Fruit fly (Drosophila melanogaster): ENCODE data around the gene CG15370.
A peak's percentile ranks its signal among the peaks of the same experiment; 100 is the strongest.

Gene CG15370

dm6 chrX:9200234-9200633, 25.0 kb upstream of the CG15370 start (continued):
- TF ChIP-seq CG34376 (GFP tag; optimal IDR thresholded peaks at IDR 0.05) (peak; percentile 70), Hey (tag; optimal IDR thresholded peaks at IDR 0.05) (peak; percentile 0), tna (GFP tag; IDR thresholded peaks at IDR 0.05; ENCODE audit: partially characterized antibody) (peak; percentile 12; the same call in 1 of the 2 replicates), bcd (GFP tag; optimal IDR thresholded peaks at IDR 0.05) (no peak), Doc2 (GFP tag; IDR thresholded peaks at IDR 0.05) (no peak)

dm6 chrX:9201080-9201479, 24.2 kb upstream of the CG15370 start:
- TF ChIP-seq CG3281 (GFP tag; optimal IDR thresholded peaks at IDR 0.05) = peak; percentile 7
- no peak for TF ChIP-seq Hmr (GFP tag; optimal IDR thresholded peaks at IDR 0.05)
- no peak for TF ChIP-seq CG8089 (GFP tag; optimal IDR thresholded peaks at IDR 0.05)
- TF ChIP-seq CG13296 (GFP tag; optimal IDR thresholded peaks at IDR 0.05) = peak; percentile 13
- TF ChIP-seq disco-r (GFP tag; optimal IDR thresholded peaks at IDR 0.05) = no peak
- TF ChIP-seq CG2199 (GFP tag; IDR thresholded peaks at IDR 0.05) = 0 out of 3 replicates have a peak, but pooled peaks have one; percentile 45
- TF ChIP-seq Hsf (GFP tag; optimal IDR thresholded peaks at IDR 0.05) = no peak
- TF ChIP-seq fru (optimal IDR thresholded peaks at IDR 0.05) = no peak
- TF ChIP-seq CG34376 (GFP tag; optimal IDR thresholded peaks at IDR 0.05) = peak; percentile 86
- TF ChIP-seq exex (tag; optimal IDR thresholded peaks at IDR 0.05) = peak; percentile 85
- TF ChIP-seq Dbx (GFP tag; IDR thresholded peaks at IDR 0.05) = no peak
- no peak for TF ChIP-seq ERR (GFP tag; optimal IDR thresholded peaks at IDR 0.05)
- peak; percentile 11 for TF ChIP-seq caup (GFP tag; optimal IDR thresholded peaks at IDR 0.05; ENCODE audit: severe bottlenecking)
- TF ChIP-seq ind (GFP tag; optimal IDR thresholded peaks at IDR 0.05) = no peak
- peak; percentile 19 for TF ChIP-seq CG15514 (GFP tag; optimal IDR thresholded peaks at IDR 0.05)
- no peak for TF ChIP-seq B-H1 (GFP tag; IDR thresholded peaks at IDR 0.05)
- no peak for TF ChIP-seq ATbp (GFP tag; optimal IDR thresholded peaks at IDR 0.05)
- TF ChIP-seq CG8478 (optimal IDR thresholded peaks at IDR 0.05) = no peak
- peak; percentile 31 for TF ChIP-seq gro (GFP tag; optimal IDR thresholded peaks at IDR 0.05)
- no peak for TF ChIP-seq zfh2 (GFP tag; optimal IDR thresholded peaks at IDR 0.05)
- TF ChIP-seq org-1 (GFP tag; optimal IDR thresholded peaks at IDR 0.05) = no peak
- no peak for TF ChIP-seq CG43689 (GFP tag; IDR thresholded peaks at IDR 0.05)
- TF ChIP-seq abd-A (tag; optimal IDR thresholded peaks at IDR 0.05) = peak; percentile 89
- TF ChIP-seq CG3065 (GFP tag; optimal IDR thresholded peaks at IDR 0.05) = no peak
- peak in 1 of 2 experiments; percentile 80 for TF ChIP-seq Pdp1 (GFP tag; optimal IDR thresholded peaks at IDR 0.05)
- TF ChIP-seq CG6689 (GFP tag; IDR thresholded peaks at IDR 0.05) = no peak
- no peak for TF ChIP-seq CG14710 (tag; optimal IDR thresholded peaks at IDR 0.05)
- no peak for TF ChIP-seq CHES-1-like (GFP tag; optimal IDR thresholded peaks at IDR 0.05)
- no peak; the same call in 1 of the 2 replicates for TF ChIP-seq CG14441 (GFP tag; IDR thresholded peaks at IDR 0.05)
- TF ChIP-seq sug (tag; optimal IDR thresholded peaks at IDR 0.05) = peak; percentile 95
- no peak for TF ChIP-seq Antp (GFP tag; optimal IDR thresholded peaks at IDR 0.05)
- no peak for TF ChIP-seq CG3995 (GFP tag; optimal IDR thresholded peaks at IDR 0.05)
- TF ChIP-seq sqz (GFP tag; optimal IDR thresholded peaks at IDR 0.05) = peak; percentile 29
- no peak for TF ChIP-seq D19A (tag; optimal IDR thresholded peaks at IDR 0.05)
- TF ChIP-seq CG12769 (tag; optimal IDR thresholded peaks at IDR 0.05) = no peak
- no peak for TF ChIP-seq CG17802 (tag; optimal IDR thresholded peaks at IDR 0.05)
- no peak for TF ChIP-seq Vsx1 (GFP tag; optimal IDR thresholded peaks at IDR 0.05)
- peak; percentile 1 for TF ChIP-seq CG13894 (tag; optimal IDR thresholded peaks at IDR 0.05)
- no peak for TF ChIP-seq CG5953 (GFP tag; IDR thresholded peaks at IDR 0.05)
- TF ChIP-seq nom (GFP tag; optimal IDR thresholded peaks at IDR 0.05) = no peak
- TF ChIP-seq Gug (GFP tag; IDR thresholded peaks at IDR 0.05) = no peak
- peak; percentile 55 for TF ChIP-seq sd (tag; optimal IDR thresholded peaks at IDR 0.05)
- TF ChIP-seq Atf6 (GFP tag; IDR thresholded peaks at IDR 0.05) = no peak
- TF ChIP-seq BtbVII (GFP tag; optimal IDR thresholded peaks at IDR 0.05) = no peak
- peak; percentile 96 for TF ChIP-seq mirr (GFP tag; optimal IDR thresholded peaks at IDR 0.05)
- peak; percentile 51 for TF ChIP-seq Med (GFP tag)
